Worm (Caenorhabditis elegans): ENCODE data around the gene tbx-31.

Gene tbx-31

DNA sequence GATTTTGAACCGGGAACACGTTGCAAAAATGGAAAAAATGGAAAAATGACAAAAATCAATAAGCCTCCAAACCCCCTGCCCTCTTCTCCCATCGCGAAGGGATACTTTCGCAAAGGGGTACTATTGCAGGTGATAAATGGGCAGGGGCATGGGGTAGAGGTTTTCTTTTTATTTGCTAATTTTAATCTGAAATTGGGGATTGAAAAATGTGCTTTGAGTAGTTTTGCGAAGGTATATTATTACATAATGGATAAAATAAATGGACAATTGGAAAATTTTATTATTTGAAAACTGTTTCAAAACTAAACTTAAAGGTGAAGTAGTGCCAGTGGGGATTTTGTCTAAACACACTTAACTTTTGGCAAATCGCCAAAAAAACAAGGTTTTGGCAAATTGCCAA lies 46.9 kb downstream of the tbx-31 start (continued):
- no peak for TF ChIP-seq daf-19 (GFP tag; conservative IDR thresholded peaks at IDR 0.05)
- TF ChIP-seq zip-11 (GFP tag; IDR thresholded peaks at IDR 0.05), result peak; percentile 61; the same call in 1 of the 2 replicates
- TF ChIP-seq ctbp-1 (GFP tag; IDR thresholded peaks at IDR 0.05), result peak; percentile 96
- TF ChIP-seq nhr-76 (tag; optimal IDR thresholded peaks at IDR 0.05), result peak; percentile 78
- TF ChIP-seq F26F4.8 (GFP tag; conservative IDR thresholded peaks at IDR 0.05), result no peak
- TF ChIP-seq dmd-6 (GFP tag; IDR thresholded peaks at IDR 0.05), result peak; percentile 95
- peak; percentile 98 for TF ChIP-seq F37D6.2 (tag; optimal IDR thresholded peaks at IDR 0.05)
- peak; percentile 96 for TF ChIP-seq spr-1 (tag; optimal IDR thresholded peaks at IDR 0.05)
- TF ChIP-seq hmg-1.1 (GFP tag; IDR thresholded peaks at IDR 0.05), result peak; percentile 100
- TF ChIP-seq nhr-77 (tag; optimal IDR thresholded peaks at IDR 0.05), result peak; percentile 99
- peak; percentile 22 to 66 for TF ChIP-seq ZK546.5 (tag; optimal IDR thresholded peaks at IDR 0.05)
- TF ChIP-seq daf-12 (tag; optimal IDR thresholded peaks at IDR 0.05), result no peak
- peak; percentile 83 for TF ChIP-seq arid-1 (GFP tag; conservative IDR thresholded peaks at IDR 0.05)
- TF ChIP-seq mdl-1 (tag; optimal IDR thresholded peaks at IDR 0.05), result peak; percentile 83 to 86
- peak; percentile 76 to 89 for TF ChIP-seq madf-5 (GFP tag; IDR thresholded peaks at IDR 0.05)
- peak; percentile 28 for TF ChIP-seq attf-4 (tag; optimal IDR thresholded peaks at IDR 0.05)
- peak; percentile 90 for TF ChIP-seq nhr-41 (GFP tag; IDR thresholded peaks at IDR 0.05)
- peak; percentile 98 for TF ChIP-seq rbr-2 (tag; optimal IDR thresholded peaks at IDR 0.05)
- peak; percentile 99 for TF ChIP-seq duxl-1 (tag; optimal IDR thresholded peaks at IDR 0.05; ENCODE audit: poor library complexity)

DNA sequence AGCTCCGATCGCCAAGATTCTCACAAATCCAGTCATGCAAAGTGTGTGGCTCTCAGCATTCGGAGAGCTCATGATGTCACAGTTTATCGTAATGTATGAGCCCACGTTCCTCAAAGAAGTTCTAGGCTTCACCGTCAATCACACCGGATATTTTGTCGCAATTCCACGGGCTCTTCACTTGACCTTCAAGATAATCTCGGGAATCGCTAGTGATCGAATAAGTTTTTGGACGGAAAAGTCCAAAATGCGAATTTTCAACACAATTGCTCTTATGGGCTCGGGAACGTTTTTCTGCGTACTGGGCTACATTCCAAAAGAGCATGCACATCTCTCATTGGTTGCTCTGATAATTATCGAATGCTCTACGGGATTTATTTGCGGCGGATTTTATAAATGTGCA lies 50.9 kb downstream of the tbx-31 start:
- TF ChIP-seq ceh-32 (tag; optimal IDR thresholded peaks at IDR 0.05; ENCODE audit: poor library complexity) (no peak), aha-1 (tag) (peak; percentile 79), egl-27 (tag; optimal IDR thresholded peaks at IDR 0.05) (no peak), tag-97 (GFP tag; IDR thresholded peaks at IDR 0.05) (no peak), duxl-1 (tag; optimal IDR thresholded peaks at IDR 0.05; ENCODE audit: poor library complexity) (no peak), daf-16 (GFP tag; optimal IDR thresholded peaks at IDR 0.05) (no peak), daf-16 (tag; optimal IDR thresholded peaks at IDR 0.05) (no peak), unc-62 (GFP tag; optimal IDR thresholded peaks at IDR 0.05 in 1 of 2) (peak in 1 of 2 experiments; percentile 76), unc-62 (tag; optimal IDR thresholded peaks at IDR 0.05) (no peak)
